Fruit fly (Drosophila melanogaster) whole organism, embryonic: ENCODE results near the gene CG7011.

Experiments
- Asciz ChIP-seq: fragments of 200-800 bp; sonication (Bioruptor generic); optimal IDR thresholded peaks from 2 replicates; lab custom pipeline; 2017; ENCODE audit warnings: missing biosample characterization, mild to moderate bottlenecking, missing genetic modification characterization, missing genetic modification reagents
- Atf6 ChIP-seq: fragments of 200-800 bp; sonication (Bioruptor generic); IDR thresholded peaks from 2 replicates; pipeline ENCODE4 v1.3.6; 2022; ENCODE audit warnings: missing biosample characterization, missing genetic modification characterization
- Awh ChIP-seq: fragments of 200-800 bp; sonication (Bioruptor generic); IDR thresholded peaks from 2 replicates; pipeline ENCODE4, ENCODE4 v1.3.6; 2022; ENCODE audit warnings: missing biosample characterization, missing genetic modification characterization
- CG10366 ChIP-seq: fragments of 200-800 bp; sonication (Bioruptor generic); IDR thresholded peaks from 2 replicates; pipeline ENCODE4 v1.3.6; 2022; ENCODE audit warnings: missing biosample characterization, missing genetic modification characterization
- CG11504 ChIP-seq: fragments of 200-800 bp; sonication (Bioruptor generic); optimal IDR thresholded peaks from 3 replicates; lab custom pipeline; 2019; ENCODE audit warnings: missing biosample characterization, mild to moderate bottlenecking, missing genetic modification characterization, moderate library complexity
- CG13894 ChIP-seq: fragments of 200-800 bp; sonication (Bioruptor generic); optimal IDR thresholded peaks from 3 replicates; lab custom pipeline; 2018; ENCODE audit warnings: missing biosample characterization, mild to moderate bottlenecking, missing genetic modification characterization, moderate library complexity
- CG15479 ChIP-seq: fragments of 200-800 bp; sonication (Bioruptor generic); optimal IDR thresholded peaks from 3 replicates; lab custom pipeline; 2019; ENCODE audit warnings: missing biosample characterization, mild to moderate bottlenecking, missing genetic modification characterization, moderate library complexity
- CG15601 ChIP-seq: fragments of 200-800 bp; sonication (Bioruptor generic); optimal IDR thresholded peaks from 3 replicates; lab custom pipeline; 2019; ENCODE audit warnings: missing biosample characterization, mild to moderate bottlenecking, missing genetic modification characterization, moderate library complexity
- CG1603 ChIP-seq: fragments of 200-800 bp; sonication (Bioruptor generic); optimal IDR thresholded peaks from 2 replicates; lab custom pipeline; 2019; ENCODE audit warnings: missing biosample characterization, mild to moderate bottlenecking, missing genetic modification characterization, moderate library complexity
- CG16863 ChIP-seq: fragments of 200-800 bp; sonication (Bioruptor generic); optimal IDR thresholded peaks from 3 replicates; lab custom pipeline; 2016; ENCODE audit warnings: missing biosample characterization, missing genetic modification characterization
- CG1832 ChIP-seq: fragments of 200-800 bp; sonication (Bioruptor generic); optimal IDR thresholded peaks from 2 replicates; lab custom pipeline; 2017; ENCODE audit warnings: missing biosample characterization, mild to moderate bottlenecking, missing genetic modification characterization, inconsistent platforms
- CG18476 ChIP-seq: fragments of 200-800 bp; sonication (Bioruptor generic); optimal IDR thresholded peaks from 2 replicates; lab custom pipeline; 2016; ENCODE audit warnings: missing biosample characterization, mild to moderate bottlenecking, missing genetic modification characterization
- CG2120 ChIP-seq: fragments of 200-800 bp; sonication (Bioruptor generic); optimal IDR thresholded peaks from 3 replicates; lab custom pipeline; 2016; ENCODE audit warnings: missing biosample characterization, missing genetic modification characterization
- CG2202 ChIP-seq: fragments of 200-800 bp; sonication (Bioruptor generic); optimal IDR thresholded peaks from 2 replicates; lab custom pipeline; 2018; ENCODE audit warnings: missing biosample characterization, mild to moderate bottlenecking, missing genetic modification characterization
- CG32532 ChIP-seq: fragments of 200-800 bp; sonication (Bioruptor generic); IDR thresholded peaks from 2 replicates; pipeline ENCODE4 v1.3.6; 2022; ENCODE audit warnings: missing biosample characterization, missing genetic modification characterization
- CG3838 ChIP-seq: fragments of 200-800 bp; sonication (Bioruptor generic); optimal IDR thresholded peaks from 3 replicates; lab custom pipeline; 2016; ENCODE audit warnings: missing biosample characterization, missing genetic modification characterization
- CG4424 ChIP-seq: fragments of 200-800 bp; sonication (Bioruptor generic); optimal IDR thresholded peaks from 3 replicates; lab custom pipeline; 2016; ENCODE audit warnings: missing biosample characterization, missing genetic modification characterization
- CG4707 ChIP-seq: fragments of 200-800 bp; sonication (Bioruptor generic); optimal IDR thresholded peaks from 2 replicates; lab custom pipeline; 2018; ENCODE audit warnings: missing biosample characterization, mild to moderate bottlenecking, missing genetic modification characterization, moderate library complexity
- CG4820 ChIP-seq: fragments of 200-800 bp; sonication (Bioruptor generic); optimal IDR thresholded peaks from 3 replicates; lab custom pipeline; 2016; ENCODE audit warnings: missing biosample characterization, missing genetic modification characterization
- CG7786 ChIP-seq: fragments of 200-800 bp; sonication (Bioruptor generic); optimal IDR thresholded peaks from 2 replicates; lab custom pipeline; 2016; ENCODE audit warnings: missing biosample characterization, missing genetic modification characterization
- CG9876 ChIP-seq: fragments of 200-800 bp; sonication (Bioruptor generic); optimal IDR thresholded peaks from 2 replicates; lab custom pipeline; 2016; ENCODE audit warnings: missing biosample characterization, missing genetic modification characterization
- Elba2 ChIP-seq: fragments of 200-800 bp; sonication (Bioruptor generic); optimal IDR thresholded peaks from 3 replicates; lab custom pipeline; 2016; ENCODE audit warnings: missing biosample characterization, missing genetic modification characterization
- Hr3 ChIP-seq: fragments of 200-800 bp; sonication (Bioruptor generic); optimal IDR thresholded peaks from 3 replicates; lab custom pipeline; 2016; ENCODE audit warnings: missing biosample characterization, missing genetic modification characterization
- Hr39 ChIP-seq: fragments of >200 bp; optimal IDR thresholded peaks from 2 replicates; lab custom pipeline; 2017
- Hsf ChIP-seq: fragments of 200-800 bp; sonication (Bioruptor generic); optimal IDR thresholded peaks from 3 replicates; lab custom pipeline; 2016; ENCODE audit warnings: missing biosample characterization, missing genetic modification characterization
- Lpt ChIP-seq: fragments of >200 bp; optimal IDR thresholded peaks from 2 replicates; lab custom pipeline; 2018; ENCODE audit warnings: missing biosample characterization, missing genetic modification characterization
- MTF-1 ChIP-seq: fragments of 200-800 bp; sonication (Bioruptor generic); optimal IDR thresholded peaks from 2 replicates; lab custom pipeline; 2018; ENCODE audit warnings: missing biosample characterization, mild to moderate bottlenecking, missing genetic modification characterization, borderline replicate concordance
- NC2α ChIP-seq: fragments of 200-800 bp; sonication (Bioruptor generic); optimal IDR thresholded peaks from 2 replicates; lab custom pipeline; 2016; ENCODE audit warnings: missing biosample characterization, missing genetic modification characterization
- Oaz ChIP-seq: fragments of 200-800 bp; sonication (Bioruptor generic); IDR thresholded peaks from 2 replicates; pipeline ENCODE4 v1.3.6; 2022; ENCODE audit warnings: missing biosample characterization, missing genetic modification characterization
- Six4 ChIP-seq: fragments of 200-800 bp; sonication (Bioruptor generic); optimal IDR thresholded peaks from 2 replicates; lab custom pipeline; 2016; ENCODE audit warnings: missing biosample characterization, missing genetic modification characterization
- Stat92E ChIP-seq, 3 experiments: fragments of >200 bp in 2 of 3; fragments of 200-800 bp in 1 of 3; sonication (Bioruptor generic) in 1 of 3; optimal IDR thresholded peaks; 2 replicates each; lab custom pipeline; 2017 to 2019; ENCODE audit warnings: missing biosample characterization in 3 of 3, missing genetic modification characterization in 3 of 3, mild to moderate bottlenecking in 1 of 3, moderate library complexity in 1 of 3
- ap ChIP-seq: fragments of 200-800 bp; sonication (Bioruptor generic); IDR thresholded peaks from 2 replicates; pipeline ENCODE4 v1.3.6; 2022; ENCODE audit warnings: missing biosample characterization, missing genetic modification characterization
- bbx ChIP-seq: fragments of 200-800 bp; sonication (Bioruptor generic); IDR thresholded peaks from 2 replicates; pipeline ENCODE4 v1.3.6; 2022; ENCODE audit warnings: missing biosample characterization, missing genetic modification characterization; ENCODE audit not compliant: partially characterized antibody
- bigmax ChIP-seq: fragments of 200-800 bp; sonication (Bioruptor generic); optimal IDR thresholded peaks from 2 replicates; lab custom pipeline; 2018; ENCODE audit warnings: missing biosample characterization, mild to moderate bottlenecking, missing genetic modification characterization
- bowl ChIP-seq: fragments of 200-800 bp; sonication (Bioruptor generic); IDR thresholded peaks from 2 replicates; pipeline ENCODE4 v1.3.6; 2022; ENCODE audit warnings: missing biosample characterization, missing genetic modification characterization
- chinmo ChIP-seq: fragments of 200-800 bp; sonication (Bioruptor generic); IDR thresholded peaks from 4 replicates; pipeline ENCODE4 v1.3.6; 2022; ENCODE audit warnings: missing biosample characterization, missing genetic modification characterization; ENCODE audit not compliant: partially characterized antibody
- dmrt11E ChIP-seq: fragments of 200-800 bp; sonication (Bioruptor generic); optimal IDR thresholded peaks from 3 replicates; lab custom pipeline; 2018; ENCODE audit warnings: missing biosample characterization, mild to moderate bottlenecking, missing genetic modification characterization, moderate library complexity
- gsb-n ChIP-seq: fragments of 200-800 bp; sonication (Bioruptor generic); optimal IDR thresholded peaks from 3 replicates; lab custom pipeline; 2018; ENCODE audit warnings: missing biosample characterization, mild to moderate bottlenecking, missing genetic modification characterization
- kah ChIP-seq: fragments of 200-800 bp; sonication (Bioruptor generic); optimal IDR thresholded peaks from 2 replicates; lab custom pipeline; 2018; ENCODE audit warnings: missing biosample characterization, mild to moderate bottlenecking, missing genetic modification characterization
- klu ChIP-seq: fragments of 200-800 bp; sonication (Bioruptor generic); IDR thresholded peaks from 2 replicates; pipeline ENCODE4 v1.3.6; 2022; ENCODE audit warnings: missing biosample characterization, missing genetic modification characterization
- pfk ChIP-seq: fragments of 200-800 bp; sonication (Bioruptor generic); optimal IDR thresholded peaks from 2 replicates; lab custom pipeline; 2018; ENCODE audit warnings: missing biosample characterization, mild to moderate bottlenecking, missing genetic modification characterization, moderate library complexity
- pros ChIP-seq: fragments of 200-800 bp; sonication (Bioruptor generic); optimal IDR thresholded peaks from 3 replicates; lab custom pipeline; 2019; ENCODE audit warnings: missing biosample characterization, mild to moderate bottlenecking, missing genetic modification characterization, moderate library complexity
- ro ChIP-seq: fragments of 200-800 bp; sonication (Bioruptor generic); IDR thresholded peaks from 2 replicates; pipeline ENCODE4 v1.3.6; 2022; ENCODE audit warnings: missing biosample characterization, missing genetic modification characterization
- schlank ChIP-seq: fragments of 200-800 bp; sonication (Bioruptor generic); optimal IDR thresholded peaks from 2 replicates; lab custom pipeline; 2018; ENCODE audit warnings: missing biosample characterization, mild to moderate bottlenecking, missing genetic modification characterization
- shn ChIP-seq: fragments of 200-800 bp; sonication (Bioruptor generic); optimal IDR thresholded peaks from 3 replicates; lab custom pipeline; 2016; ENCODE audit warnings: missing biosample characterization, missing genetic modification characterization
- sima ChIP-seq: fragments of 200-800 bp; sonication (Bioruptor generic); optimal IDR thresholded peaks from 2 replicates; lab custom pipeline; 2016; ENCODE audit warnings: missing biosample characterization, missing genetic modification characterization
- yki ChIP-seq: fragments of >200 bp; optimal IDR thresholded peaks from 3 replicates; lab custom pipeline; 2018
- z ChIP-seq: fragments of 200-800 bp; sonication (Bioruptor generic); IDR thresholded peaks from 3 replicates; pipeline ENCODE4 v1.3.6; 2022; ENCODE audit warnings: missing biosample characterization, missing genetic modification characterization

Gene CG7011

dm6 chr3L:15136659-15137572 lies 26.5 kb downstream of the CG7011 start, which contains the start of gene CG12316 (continued):
- peak; percentile 91 for TF ChIP-seq CG16863 (GFP tag; lab: Kevin White, UChicago)
- TF ChIP-seq CG18476 (GFP tag; lab: Kevin White, UChicago) = peak; percentile 89
- peak; percentile 92 for TF ChIP-seq CG11504 (tag; lab: Kevin White, UChicago)
- TF ChIP-seq bigmax = peak; percentile 52
- TF ChIP-seq NC2α (GFP tag; lab: Kevin White, UChicago) = peak; percentile 85
- TF ChIP-seq CG4424 = peak; percentile 89
- TF ChIP-seq CG1603 (tag; lab: Kevin White, UChicago) = peak; percentile 90
- peak; percentile 53 for TF ChIP-seq klu (GFP tag; lab: Robert Waterston, UW)
- peak; percentile 84 for TF ChIP-seq schlank (tag; lab: Kevin White, UChicago)
- TF ChIP-seq ro (GFP tag; lab: Robert Waterston, UW) = 0 out of 2 replicates have a peak, but pooled peaks have one; percentile 17
- peak; percentile 71; the same call in 1 of the 2 replicates for TF ChIP-seq bowl (GFP tag; lab: Robert Waterston, UW)
- peak; percentile 80 for TF ChIP-seq Asciz (GFP tag; lab: Kevin White, UChicago)
- TF ChIP-seq CG9876 (GFP tag; lab: Kevin White, UChicago) = peak; percentile 74
- TF ChIP-seq Elba2 (GFP tag; lab: Kevin White, UChicago) = peak; percentile 5
- peak; percentile 73; the same call in 1 of the 2 replicates for TF ChIP-seq bbx (GFP tag; lab: Robert Waterston, UW)
- TF ChIP-seq Lpt (GFP tag; lab: Kevin White, UChicago) = no peak
- TF ChIP-seq CG3838 = peak; percentile 61
- peak; percentile 63 for TF ChIP-seq Oaz (GFP tag; lab: Robert Waterston, UW)
- no peak for TF ChIP-seq yki (lab: Kevin White, UChicago)
- peak; percentile 91 for TF ChIP-seq CG13894 (tag; lab: Kevin White, UChicago)
- TF ChIP-seq pros (GFP tag; lab: Kevin White, UChicago) = peak; percentile 70
- peak; percentile 92 for TF ChIP-seq CG2120 (GFP tag; lab: Kevin White, UChicago)
- TF ChIP-seq Atf6 (GFP tag; lab: Robert Waterston, UW) = peak; percentile 91
- peak; percentile 100 for TF ChIP-seq CG4820 (GFP tag; lab: Kevin White, UChicago)
- peak; percentile 72 for TF ChIP-seq CG10366 (GFP tag; lab: Robert Waterston, UW)
- peak; percentile 88 for TF ChIP-seq CG4707 (GFP tag; lab: Kevin White, UChicago)
- TF ChIP-seq kah (GFP tag; lab: Kevin White, UChicago) = peak; percentile 72
- peak; percentile 84 for TF ChIP-seq sima (GFP tag; lab: Kevin White, UChicago)
- TF ChIP-seq chinmo = 0 out of 4 replicates have a peak, but pooled peaks have one; percentile 42
- peak; percentile 92 for TF ChIP-seq gsb-n (tag; lab: Kevin White, UChicago)
- peak; percentile 85 for TF ChIP-seq Awh (GFP tag; lab: Robert Waterston, UW)
- peak; percentile 86 for TF ChIP-seq Six4 (GFP tag; lab: Kevin White, UChicago)
- peak; percentile 50; the same call in 1 of the 2 replicates for TF ChIP-seq ap (GFP tag; lab: Robert Waterston, UW)
- peak; percentile 73 for TF ChIP-seq CG32532 (GFP tag; lab: Robert Waterston, UW)
- peak; percentile 30 for TF ChIP-seq CG15479 (GFP tag; lab: Kevin White, UChicago)
- peak; percentile 85 for TF ChIP-seq Hr3
- TF ChIP-seq shn (GFP tag; lab: Kevin White, UChicago) = peak; percentile 93
- peak; percentile 47 for TF ChIP-seq pfk (GFP tag; lab: Kevin White, UChicago)
- TF ChIP-seq Hr39 (lab: Kevin White, UChicago) = no peak
- TF ChIP-seq z (GFP tag; lab: Robert Waterston, UW) = peak; percentile 38; the same call in 1 of the 3 replicates
- TF ChIP-seq Stat92E (GFP tag; optimal IDR thresholded peaks at IDR 0.05; lab: Kevin White, UChicago) = peak in 1 of 3 experiments; percentile 23
- peak; percentile 81 for TF ChIP-seq CG15601 (tag; lab: Kevin White, UChicago)
- TF ChIP-seq CG7786 = peak; percentile 94
- peak; percentile 93 for TF ChIP-seq Hsf (GFP tag; lab: Kevin White, UChicago)
- TF ChIP-seq CG2202 (tag; lab: Kevin White, UChicago) = peak; percentile 92
- peak; percentile 96 for TF ChIP-seq dmrt11E (tag; lab: Kevin White, UChicago)
- no peak for TF ChIP-seq CG1832 (GFP tag; lab: Kevin White, UChicago)
- TF ChIP-seq MTF-1 = peak; percentile 78
